Fruit fly (Drosophila melanogaster) whole organism, embryonic: Measurements from ENCODE around the gene Trim9.

ENCODE experiments used
- Aef1 ChIP-seq: fragments of 200-800 bp; sonication (Bioruptor generic); IDR thresholded peaks from 3 replicates; pipeline ENCODE4 v1.3.6; 2022; ENCODE audit warnings: missing biosample characterization, missing genetic modification characterization
- CG10543 ChIP-seq: fragments of 200-800 bp; sonication (Bioruptor generic); optimal IDR thresholded peaks from 3 replicates; lab custom pipeline; 2017; ENCODE audit warnings: missing biosample characterization, mild to moderate bottlenecking, missing genetic modification characterization, moderate library complexity
- CG10979 ChIP-seq: fragments of 200-800 bp; sonication (Bioruptor generic); optimal IDR thresholded peaks from 2 replicates; lab custom pipeline; 2018; ENCODE audit warnings: missing biosample characterization, mild to moderate bottlenecking, missing genetic modification characterization, moderate library complexity
- CG13775 ChIP-seq: fragments of 200-800 bp; sonication (Bioruptor generic); optimal IDR thresholded peaks from 3 replicates; lab custom pipeline; 2017; ENCODE audit warnings: missing biosample characterization, mild to moderate bottlenecking, missing genetic modification characterization
- CG13894 ChIP-seq: fragments of 200-800 bp; sonication (Bioruptor generic); optimal IDR thresholded peaks from 3 replicates; lab custom pipeline; 2018; ENCODE audit warnings: missing biosample characterization, mild to moderate bottlenecking, missing genetic modification characterization, moderate library complexity
- CG14710 ChIP-seq: fragments of 200-800 bp; sonication (Bioruptor generic); optimal IDR thresholded peaks from 3 replicates; lab custom pipeline; 2019; ENCODE audit warnings: missing biosample characterization, mild to moderate bottlenecking, missing genetic modification characterization, moderate library complexity
- CG15696 ChIP-seq: fragments of 200-800 bp; sonication (Bioruptor generic); optimal IDR thresholded peaks from 2 replicates; lab custom pipeline; 2019; ENCODE audit warnings: missing biosample characterization, mild to moderate bottlenecking, missing genetic modification characterization, moderate library complexity
- CG1603 ChIP-seq: fragments of 200-800 bp; sonication (Bioruptor generic); optimal IDR thresholded peaks from 2 replicates; lab custom pipeline; 2019; ENCODE audit warnings: missing biosample characterization, mild to moderate bottlenecking, missing genetic modification characterization, moderate library complexity
- CG1647 ChIP-seq: fragments of 200-800 bp; sonication (Bioruptor generic); optimal IDR thresholded peaks from 3 replicates; lab custom pipeline; 2016; ENCODE audit warnings: missing biosample characterization, missing genetic modification characterization
- CG16815 ChIP-seq: fragments of 200-800 bp; sonication (Bioruptor generic); optimal IDR thresholded peaks from 3 replicates; lab custom pipeline; 2017; ENCODE audit warnings: missing biosample characterization, mild to moderate bottlenecking, missing genetic modification characterization
- CG17361 ChIP-seq: fragments of 200-800 bp; sonication (Bioruptor generic); IDR thresholded peaks from 3 replicates; pipeline ENCODE4 v1.3.6; 2022; ENCODE audit warnings: missing biosample characterization, missing genetic modification characterization
- CG1792 ChIP-seq: fragments of 200-800 bp; sonication (Bioruptor generic); optimal IDR thresholded peaks from 2 replicates; lab custom pipeline; 2016; ENCODE audit warnings: missing biosample characterization, missing genetic modification characterization
- CG18619 ChIP-seq: fragments of 200-800 bp; sonication (Bioruptor generic); optimal IDR thresholded peaks from 3 replicates; lab custom pipeline; 2017; ENCODE audit warnings: missing biosample characterization, mild to moderate bottlenecking, missing genetic modification characterization
- CG2202 ChIP-seq: fragments of 200-800 bp; sonication (Bioruptor generic); optimal IDR thresholded peaks from 2 replicates; lab custom pipeline; 2018; ENCODE audit warnings: missing biosample characterization, mild to moderate bottlenecking, missing genetic modification characterization
- CG2678 ChIP-seq: fragments of 200-800 bp; sonication (Bioruptor generic); optimal IDR thresholded peaks from 3 replicates; lab custom pipeline; 2019; ENCODE audit warnings: missing biosample characterization, mild to moderate bottlenecking, missing genetic modification characterization, moderate library complexity
- CG2712 ChIP-seq: fragments of 200-800 bp; optimal IDR thresholded peaks from 3 replicates; lab custom pipeline; 2019; ENCODE audit warnings: missing biosample characterization, mild to moderate bottlenecking, missing genetic modification characterization, moderate library complexity
- CG31441 ChIP-seq: fragments of 200-800 bp; sonication (Bioruptor generic); IDR thresholded peaks from 2 replicates; pipeline ENCODE4 v1.3.6; 2022; ENCODE audit warnings: missing biosample characterization, missing genetic modification characterization
- CG32532 ChIP-seq: fragments of 200-800 bp; sonication (Bioruptor generic); IDR thresholded peaks from 2 replicates; pipeline ENCODE4 v1.3.6; 2022; ENCODE audit warnings: missing biosample characterization, missing genetic modification characterization
- CG32772 ChIP-seq: fragments of 200-800 bp; sonication (Bioruptor generic); IDR thresholded peaks from 2 replicates; pipeline ENCODE4 v1.3.6; 2022; ENCODE audit warnings: missing biosample characterization, missing genetic modification characterization
- CG34376 ChIP-seq: fragments of 200-800 bp; sonication (Bioruptor generic); optimal IDR thresholded peaks from 2 replicates; lab custom pipeline; 2018; ENCODE audit warnings: missing biosample characterization, mild to moderate bottlenecking, missing genetic modification characterization
- CG4617 ChIP-seq: fragments of 200-800 bp; sonication (Bioruptor generic); optimal IDR thresholded peaks from 3 replicates; lab custom pipeline; 2016; ENCODE audit warnings: missing biosample characterization, missing genetic modification characterization, borderline replicate concordance
- CG5180 ChIP-seq: fragments of 200-800 bp; sonication (Bioruptor generic); optimal IDR thresholded peaks from 3 replicates; lab custom pipeline; 2017; ENCODE audit warnings: missing biosample characterization, missing genetic modification characterization, mild to moderate bottlenecking, moderate library complexity, missing genetic modification reagents
- CG5953 ChIP-seq: fragments of 200-800 bp; sonication (Bioruptor generic); IDR thresholded peaks from 2 replicates; pipeline ENCODE4 v1.3.6; 2022; ENCODE audit warnings: missing biosample characterization, missing genetic modification characterization
- CG6175 ChIP-seq: fragments of 200-800 bp; sonication (Bioruptor generic); IDR thresholded peaks from 3 replicates; pipeline ENCODE4 v1.3.6; 2022; ENCODE audit warnings: missing biosample characterization, missing genetic modification characterization
- CG6813 ChIP-seq: fragments of 200-800 bp; sonication (Bioruptor generic); optimal IDR thresholded peaks from 2 replicates; lab custom pipeline; 2017; ENCODE audit warnings: missing biosample characterization, missing genetic modification characterization, mild to moderate bottlenecking, moderate library complexity, missing genetic modification reagents
- CG7963 ChIP-seq: fragments of 200-800 bp; sonication (Bioruptor generic); IDR thresholded peaks from 3 replicates; pipeline ENCODE4 v1.3.6; 2022; ENCODE audit warnings: missing biosample characterization, missing genetic modification characterization; ENCODE audit not compliant: partially characterized antibody
- CG8478 ChIP-seq: fragments of >200 bp; optimal IDR thresholded peaks from 2 replicates; lab custom pipeline; 2018
- Dek ChIP-seq: fragments of 200-800 bp; sonication (Bioruptor generic); optimal IDR thresholded peaks from 3 replicates; lab custom pipeline; 2019; ENCODE audit warnings: missing biosample characterization, mild to moderate bottlenecking, missing genetic modification characterization, moderate library complexity
- Dip2 ChIP-seq: fragments of 200-800 bp; sonication (Bioruptor generic); IDR thresholded peaks from 2 replicates; pipeline ENCODE4 v1.3.6; 2022; ENCODE audit warnings: missing biosample characterization, missing genetic modification characterization
- Dip3 ChIP-seq: fragments of 200-800 bp; sonication (Bioruptor generic); optimal IDR thresholded peaks from 3 replicates; lab custom pipeline; 2016; ENCODE audit warnings: missing biosample characterization, missing genetic modification characterization
- E2f1 ChIP-seq: fragments of 200-800 bp; sonication (Bioruptor generic); IDR thresholded peaks from 2 replicates; pipeline ENCODE4 v1.3.6; 2022; ENCODE audit warnings: missing biosample characterization, missing genetic modification characterization
- Fer2 ChIP-seq: fragments of 200-800 bp; sonication (Bioruptor generic); optimal IDR thresholded peaks from 2 replicates; lab custom pipeline; 2018; ENCODE audit warnings: missing biosample characterization, mild to moderate bottlenecking, missing genetic modification characterization, moderate library complexity
- HHEX ChIP-seq: fragments of 200-800 bp; sonication (Bioruptor generic); optimal IDR thresholded peaks from 3 replicates; lab custom pipeline; 2017; ENCODE audit warnings: missing biosample characterization, mild to moderate bottlenecking, missing genetic modification characterization, missing genetic modification reagents
- HmgZ ChIP-seq: fragments of 200-800 bp; sonication (Bioruptor generic); optimal IDR thresholded peaks from 2 replicates; lab custom pipeline; 2018; ENCODE audit warnings: missing biosample characterization, mild to moderate bottlenecking, missing genetic modification characterization
- Rx ChIP-seq: fragments of 200-800 bp; sonication (Bioruptor generic); IDR thresholded peaks from 2 replicates; pipeline ENCODE4 v1.3.6; 2022; ENCODE audit warnings: missing biosample characterization, missing genetic modification characterization
- Spps ChIP-seq: fragments of 200-800 bp; sonication (Bioruptor generic); optimal IDR thresholded peaks from 2 replicates; lab custom pipeline; 2018; ENCODE audit warnings: missing biosample characterization, mild to moderate bottlenecking, missing genetic modification characterization
- Xbp1 ChIP-seq: fragments of 200-800 bp; sonication (Bioruptor generic); optimal IDR thresholded peaks from 3 replicates; lab custom pipeline; 2016; ENCODE audit warnings: missing biosample characterization, mild to moderate bottlenecking, missing genetic modification characterization
- ab ChIP-seq: fragments of 200-800 bp; sonication (Bioruptor generic); optimal IDR thresholded peaks from 2 replicates; lab custom pipeline; 2016; ENCODE audit warnings: missing biosample characterization, missing genetic modification characterization
- az2 ChIP-seq: fragments of 200-800 bp; sonication (Bioruptor generic); optimal IDR thresholded peaks from 3 replicates; lab custom pipeline; 2016; ENCODE audit warnings: missing biosample characterization, missing genetic modification characterization
- br ChIP-seq: fragments of >200 bp; optimal IDR thresholded peaks from 2 replicates; lab custom pipeline; 2017
- cad ChIP-seq: fragments of >200 bp; optimal IDR thresholded peaks from 2 replicates; lab custom pipeline; 2017; ENCODE audit warnings: missing biosample characterization, missing genetic modification characterization
- danr ChIP-seq: fragments of 200-800 bp; sonication (Bioruptor generic); IDR thresholded peaks from 2 replicates; pipeline ENCODE4 v1.3.6; 2022; ENCODE audit warnings: missing biosample characterization, missing genetic modification characterization
- fd102C ChIP-seq: fragments of 200-800 bp; sonication (Bioruptor generic); optimal IDR thresholded peaks from 2 replicates; lab custom pipeline; 2018; ENCODE audit warnings: missing biosample characterization, mild to moderate bottlenecking, missing genetic modification characterization, moderate library complexity
- gcm ChIP-seq: fragments of 200-800 bp; sonication (Bioruptor generic); optimal IDR thresholded peaks from 2 replicates; lab custom pipeline; 2019; ENCODE audit warnings: missing biosample characterization, mild to moderate bottlenecking, missing genetic modification characterization, moderate library complexity
- mirr ChIP-seq: fragments of 200-800 bp; sonication (Bioruptor generic); optimal IDR thresholded peaks from 3 replicates; lab custom pipeline; 2018; ENCODE audit warnings: missing biosample characterization, mild to moderate bottlenecking, missing genetic modification characterization
- oc ChIP-seq: fragments of 200-800 bp; sonication (Bioruptor generic); optimal IDR thresholded peaks from 2 replicates; lab custom pipeline; 2018; ENCODE audit warnings: missing biosample characterization, mild to moderate bottlenecking, missing genetic modification characterization, moderate library complexity
- org-1 ChIP-seq: fragments of 200-800 bp; sonication (Bioruptor generic); optimal IDR thresholded peaks from 2 replicates; lab custom pipeline; 2017; ENCODE audit warnings: missing biosample characterization, missing genetic modification characterization
- p53 ChIP-seq: fragments of 200-800 bp; sonication (Bioruptor generic); optimal IDR thresholded peaks from 2 replicates; lab custom pipeline; 2016; ENCODE audit warnings: missing biosample characterization, missing genetic modification characterization
- pfk ChIP-seq: fragments of 200-800 bp; sonication (Bioruptor generic); optimal IDR thresholded peaks from 2 replicates; lab custom pipeline; 2018; ENCODE audit warnings: missing biosample characterization, mild to moderate bottlenecking, missing genetic modification characterization, moderate library complexity
- pita ChIP-seq: fragments of 200-800 bp; sonication (Bioruptor generic); optimal IDR thresholded peaks from 2 replicates; lab custom pipeline; 2017; ENCODE audit warnings: missing biosample characterization, mild to moderate bottlenecking, missing genetic modification characterization
- seq ChIP-seq: fragments of 200-800 bp; sonication (Bioruptor generic); IDR thresholded peaks from 2 replicates; pipeline ENCODE4 v1.3.6; 2022; ENCODE audit warnings: missing biosample characterization, missing genetic modification characterization

The Trim9 gene

DNA sequence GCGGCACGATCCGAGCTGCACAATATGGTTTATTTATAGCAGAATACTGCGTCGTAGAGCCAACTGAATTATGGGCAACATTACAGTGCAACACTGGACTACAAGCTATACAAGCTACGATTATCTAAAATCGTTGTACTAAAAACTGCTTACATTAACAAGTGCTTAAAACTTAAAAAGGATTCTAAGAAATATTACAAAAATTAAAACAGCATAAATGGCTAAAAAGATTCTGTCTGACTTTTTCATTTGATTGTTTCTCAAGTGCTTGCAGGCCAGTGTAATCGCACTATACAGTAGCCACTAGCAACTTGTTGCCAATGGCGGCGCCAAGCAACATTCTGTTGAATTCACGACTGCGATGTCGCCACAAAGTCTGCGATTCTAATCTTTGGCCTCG lies 72.1 kb downstream of the Trim9 start (continued):
- TF ChIP-seq gcm (GFP tag; lab: Kevin White, UChicago) (peak; percentile 47), pfk (no peak), p53 (GFP tag; lab: Kevin White, UChicago) (no peak), CG1647 (GFP tag; lab: Kevin White, UChicago) (peak; percentile 41), Aef1 (GFP tag; lab: Robert Waterston, UW) (peak; percentile 75; the same call in 2 of the 3 replicates), E2f1 (GFP tag; lab: Robert Waterston, UW) (peak; percentile 82), Rx (GFP tag; lab: Robert Waterston, UW) (peak; percentile 67), CG32532 (GFP tag; lab: Robert Waterston, UW) (peak; percentile 53; the same call in 1 of the 2 replicates), oc (peak; percentile 71), danr (GFP tag; lab: Robert Waterston, UW) (peak; percentile 72), CG13775 (peak; percentile 30), CG14710 (peak; percentile 72), CG10543 (no peak), CG13894 (tag; lab: Kevin White, UChicago) (no peak), Fer2 (tag; lab: Kevin White, UChicago) (no peak), CG18619 (peak; percentile 54), az2 (GFP tag; lab: Kevin White, UChicago) (peak; percentile 77), Dip2 (no peak), Dek (tag; lab: Kevin White, UChicago) (peak; percentile 39), CG6813 (peak; percentile 63), CG16815 (GFP tag; lab: Kevin White, UChicago) (peak; percentile 45), org-1 (peak; percentile 64), Dip3 (peak; percentile 19), HmgZ (tag; lab: Kevin White, UChicago) (peak; percentile 13), CG31441 (GFP tag; lab: Robert Waterston, UW) (peak; percentile 76), CG4617 (GFP tag; lab: Kevin White, UChicago) (peak; percentile 11), CG34376 (GFP tag; lab: Kevin White, UChicago) (no peak), cad (GFP tag; lab: Kevin White, UChicago) (no peak), Spps (tag; lab: Kevin White, UChicago) (peak; percentile 76), CG10979 (tag; lab: Kevin White, UChicago) (peak; percentile 87), CG32772 (GFP tag; lab: Robert Waterston, UW) (peak; percentile 80), CG8478 (no peak), CG1603 (tag; lab: Kevin White, UChicago) (peak; percentile 75), fd102C (GFP tag; lab: Kevin White, UChicago) (no peak), CG5180 (GFP tag; lab: Kevin White, UChicago) (peak; percentile 35), CG2678 (tag; lab: Kevin White, UChicago) (peak; percentile 77), pita (GFP tag; lab: Kevin White, UChicago) (no peak), HHEX (GFP tag; lab: Kevin White, UChicago) (peak; percentile 52), CG6175 (GFP tag; lab: Robert Waterston, UW) (0 out of 3 replicates have a peak, but pooled peaks have one; percentile 25), CG1792 (GFP tag; lab: Kevin White, UChicago) (peak; percentile 19), CG7963 (no peak), CG2712 (tag; lab: Kevin White, UChicago) (peak; percentile 86), CG5953 (GFP tag; lab: Robert Waterston, UW) (peak; percentile 60), Xbp1 (peak; percentile 73), ab (GFP tag; lab: Kevin White, UChicago) (no peak), mirr (GFP tag; lab: Kevin White, UChicago) (no peak), CG17361 (GFP tag; lab: Robert Waterston, UW) (peak; percentile 80), CG2202 (tag; lab: Kevin White, UChicago) (peak; percentile 55), seq (GFP tag; lab: Robert Waterston, UW) (peak; percentile 81), br (lab: Kevin White, UChicago) (no peak), CG15696 (tag; lab: Kevin White, UChicago) (no peak)
